Fruit fly (Drosophila melanogaster): ENCODE data around the gene Calx.
A peak's percentile ranks its signal among the peaks of the same experiment; 100 is the strongest.

The Calx gene

DNA sequence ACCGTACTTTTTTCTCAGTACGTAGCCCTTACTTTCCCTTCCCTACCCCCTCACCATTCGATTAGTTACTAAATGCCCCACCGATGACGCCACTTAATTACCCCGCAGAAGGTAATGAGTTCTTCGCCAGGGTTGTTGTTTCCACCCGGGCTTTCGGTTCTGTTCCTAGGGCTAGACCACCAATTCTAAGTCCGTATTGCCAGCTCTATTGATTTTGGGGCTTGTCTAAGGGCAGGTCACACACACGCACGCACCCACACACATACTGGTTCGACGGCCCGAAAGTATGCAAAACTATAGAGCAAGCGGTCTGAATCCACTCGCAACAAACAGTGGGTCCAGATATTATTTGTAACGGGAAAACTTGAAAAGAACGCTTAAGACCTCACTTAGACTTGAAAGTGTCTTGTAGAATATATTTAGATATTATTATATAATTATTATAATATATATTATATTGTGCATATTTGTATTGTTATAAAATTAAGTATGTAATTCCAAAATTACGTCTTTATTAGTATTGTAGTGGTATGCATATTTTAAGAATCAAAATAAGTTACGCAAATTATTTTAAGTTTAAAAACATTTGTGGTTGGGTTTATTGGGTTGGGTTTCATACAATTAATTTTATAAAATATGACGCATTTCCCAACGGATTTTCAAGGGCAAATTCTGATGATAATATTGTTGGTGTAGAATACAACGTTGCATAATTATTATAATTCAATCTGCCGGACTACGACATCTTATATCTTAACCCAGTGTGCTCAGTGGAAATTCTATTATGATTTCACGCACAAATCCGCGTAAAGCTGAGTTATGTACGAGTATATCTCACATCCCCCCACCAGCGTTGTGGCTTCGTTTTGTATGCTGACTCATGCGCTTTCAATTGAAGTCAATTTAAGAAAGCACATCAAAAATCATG is 28.0 kb upstream of the Calx start (continued):
- TF ChIP-seq CG8478 (optimal IDR thresholded peaks at IDR 0.05) (no peak), Dip2 (GFP tag; IDR thresholded peaks at IDR 0.05) (no peak), Spps (tag; optimal IDR thresholded peaks at IDR 0.05) (no peak), HmgZ (tag; optimal IDR thresholded peaks at IDR 0.05) (peak; percentile 46), Fer2 (tag; optimal IDR thresholded peaks at IDR 0.05) (no peak), CG17802 (tag; optimal IDR thresholded peaks at IDR 0.05) (no peak), pros (GFP tag; optimal IDR thresholded peaks at IDR 0.05) (no peak), BEAF-32 (GFP tag; optimal IDR thresholded peaks at IDR 0.05) (no peak), CG10565 (GFP tag; optimal IDR thresholded peaks at IDR 0.05) (no peak), ash1 (GFP tag; optimal IDR thresholded peaks at IDR 0.05) (no peak), gem (tag; optimal IDR thresholded peaks at IDR 0.05) (peak; percentile 72), CG15269 (tag; optimal IDR thresholded peaks at IDR 0.05) (peak; percentile 60), CG1792 (GFP tag; optimal IDR thresholded peaks at IDR 0.05) (no peak), Opbp (GFP tag; IDR thresholded peaks at IDR 0.05; ENCODE audit: partially characterized antibody) (no peak), Mes4 (GFP tag; optimal IDR thresholded peaks at IDR 0.05) (no peak), CG15696 (tag; optimal IDR thresholded peaks at IDR 0.05) (no peak), CG10959 (GFP tag; IDR thresholded peaks at IDR 0.05) (no peak), HLH54F (GFP tag; optimal IDR thresholded peaks at IDR 0.05) (no peak), TFAM (GFP tag; optimal IDR thresholded peaks at IDR 0.05) (no peak), ro (GFP tag; IDR thresholded peaks at IDR 0.05) (no peak), zen (tag; optimal IDR thresholded peaks at IDR 0.05) (no peak), CG3163 (GFP tag; optimal IDR thresholded peaks at IDR 0.05) (no peak), CG8089 (GFP tag; optimal IDR thresholded peaks at IDR 0.05) (no peak), D19B (GFP tag; optimal IDR thresholded peaks at IDR 0.05) (peak; percentile 0), CG3407 (GFP tag; optimal IDR thresholded peaks at IDR 0.05) (no peak), CG9797 (GFP tag; optimal IDR thresholded peaks at IDR 0.05) (no peak), grn (GFP tag; optimal IDR thresholded peaks at IDR 0.05) (no peak), fd102C (GFP tag; optimal IDR thresholded peaks at IDR 0.05) (no peak), CG14860 (GFP tag; IDR thresholded peaks at IDR 0.05; ENCODE audit: partially characterized antibody) (no peak), CTCF (GFP tag; optimal IDR thresholded peaks at IDR 0.05) (peak; percentile 70), ssp (GFP tag; IDR thresholded peaks at IDR 0.05) (no peak), gro (GFP tag; optimal IDR thresholded peaks at IDR 0.05) (no peak), CG8388 (GFP tag; optimal IDR thresholded peaks at IDR 0.05) (peak; percentile 22), h (optimal IDR thresholded peaks at IDR 0.05) (no peak), CG12155 (GFP tag; optimal IDR thresholded peaks at IDR 0.05) (peak; percentile 5), CG4854 (GFP tag; optimal IDR thresholded peaks at IDR 0.05) (no peak), CG18011 (GFP tag; optimal IDR thresholded peaks at IDR 0.05) (no peak), pita (GFP tag; optimal IDR thresholded peaks at IDR 0.05) (no peak), lmd (GFP tag; IDR thresholded peaks at IDR 0.05) (no peak), caup (GFP tag; optimal IDR thresholded peaks at IDR 0.05; ENCODE audit: severe bottlenecking) (peak; percentile 17), CG43689 (GFP tag; IDR thresholded peaks at IDR 0.05) (no peak), luna (GFP tag; optimal IDR thresholded peaks at IDR 0.05) (no peak), kay (GFP tag; optimal IDR thresholded peaks at IDR 0.05) (no peak), Doc2 (GFP tag; IDR thresholded peaks at IDR 0.05) (no peak), fd3F (GFP tag; optimal IDR thresholded peaks at IDR 0.05) (peak; percentile 3), CG12299 (tag; optimal IDR thresholded peaks at IDR 0.05) (no peak), CG13424 (tag; optimal IDR thresholded peaks at IDR 0.05) (peak; percentile 45), dpn (GFP tag; optimal IDR thresholded peaks at IDR 0.05) (no peak), Myb (GFP tag; optimal IDR thresholded peaks at IDR 0.05) (no peak), CG6272 (GFP tag; IDR thresholded peaks at IDR 0.05) (no peak)
